Fruit fly (Drosophila melanogaster) S2 (cell line): Measurements from ENCODE around the gene CG31673.

Experiments
- CG8478 ChIP-seq: fragments of >200 bp; optimal IDR thresholded peaks from 2 replicates; lab custom pipeline; 2018
- CTCF ChIP-seq, 2 experiments: fragments of >200 bp; optimal IDR thresholded peaks; 2 replicates each; lab custom pipeline; 2018

DNA sequence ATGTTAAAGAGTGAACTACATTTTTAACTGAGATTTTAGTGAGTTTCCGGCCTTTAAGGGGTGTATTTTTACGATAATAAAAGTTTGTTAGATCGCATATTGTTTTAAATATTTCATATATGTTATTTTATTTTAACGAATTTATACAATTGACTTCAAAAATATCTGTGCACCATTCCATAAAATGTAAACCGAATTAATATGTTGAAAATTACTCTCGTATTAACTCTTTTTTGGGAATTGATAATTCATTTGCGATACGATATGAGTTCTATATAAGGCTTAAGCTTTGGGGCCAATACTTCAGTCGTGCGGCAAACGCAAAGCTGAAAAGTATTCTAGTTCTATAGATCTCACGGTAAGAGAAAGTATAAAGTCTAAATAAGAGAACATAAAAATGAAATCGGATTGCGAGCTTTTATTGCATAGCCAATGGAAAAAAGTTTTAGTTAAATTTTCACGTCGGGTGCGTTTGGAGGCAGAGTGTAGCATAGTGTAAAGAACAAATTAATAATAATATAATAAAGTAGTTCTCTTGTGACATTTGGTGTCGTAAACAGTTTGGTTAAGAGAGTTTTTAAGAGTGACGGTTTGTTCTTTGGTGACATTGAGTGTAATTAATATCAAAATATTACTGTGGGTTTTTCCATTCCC, 5.1 kb upstream of the CG31673 start:
- TF ChIP-seq CTCF (optimal IDR thresholded peaks at IDR 0.05; lab: Kevin White, UChicago) (no peak), CG8478 (lab: Kevin White, UChicago) (no peak)
